Fruit fly (Drosophila melanogaster) whole organism, embryonic: ENCODE results near the gene Agpat2.

ENCODE experiments used
- Adf1 ChIP-seq: fragments of 200-800 bp; sonication (Bioruptor generic); IDR thresholded peaks from 2 replicates; pipeline ENCODE4 v1.3.6; 2022; ENCODE audit warnings: missing biosample characterization, missing genetic modification characterization
- CG10431 ChIP-seq: fragments of 200-800 bp; sonication (Bioruptor generic); optimal IDR thresholded peaks from 3 replicates; lab custom pipeline; 2018; ENCODE audit warnings: missing biosample characterization, mild to moderate bottlenecking, missing genetic modification characterization
- CG11696 ChIP-seq: fragments of 200-800 bp; sonication (Bioruptor generic); IDR thresholded peaks from 2 replicates; pipeline ENCODE4 v1.3.6; 2022; ENCODE audit warnings: missing biosample characterization, missing genetic modification characterization
- CG4820 ChIP-seq: fragments of 200-800 bp; sonication (Bioruptor generic); optimal IDR thresholded peaks from 3 replicates; lab custom pipeline; 2016; ENCODE audit warnings: missing biosample characterization, missing genetic modification characterization
- CG7987 ChIP-seq: fragments of 200-800 bp; sonication (Bioruptor generic); optimal IDR thresholded peaks from 2 replicates; lab custom pipeline; 2018; ENCODE audit warnings: missing biosample characterization, mild to moderate bottlenecking, missing genetic modification characterization, moderate library complexity
- CG9932 ChIP-seq: fragments of 200-800 bp; sonication (Bioruptor generic); IDR thresholded peaks from 2 replicates; pipeline ENCODE4 v1.3.6; 2022; ENCODE audit warnings: missing biosample characterization, missing genetic modification characterization
- Drgx ChIP-seq: fragments of 200-800 bp; sonication (Bioruptor generic); IDR thresholded peaks from 2 replicates; pipeline ENCODE4 v1.3.6; 2022; ENCODE audit warnings: missing biosample characterization, missing genetic modification characterization
- Six4 ChIP-seq: fragments of 200-800 bp; sonication (Bioruptor generic); optimal IDR thresholded peaks from 2 replicates; lab custom pipeline; 2016; ENCODE audit warnings: missing biosample characterization, missing genetic modification characterization
- ab ChIP-seq: fragments of 200-800 bp; sonication (Bioruptor generic); optimal IDR thresholded peaks from 2 replicates; lab custom pipeline; 2016; ENCODE audit warnings: missing biosample characterization, missing genetic modification characterization
- jumu ChIP-seq: fragments of 200-800 bp; sonication (Bioruptor generic); optimal IDR thresholded peaks from 3 replicates; lab custom pipeline; 2016; ENCODE audit warnings: missing biosample characterization, missing genetic modification characterization
- luna ChIP-seq: fragments of 200-800 bp; sonication (Bioruptor generic); optimal IDR thresholded peaks from 2 replicates; lab custom pipeline; 2016; ENCODE audit warnings: missing biosample characterization, missing genetic modification characterization
- pb ChIP-seq: fragments of 200-800 bp; sonication (Bioruptor generic); optimal IDR thresholded peaks from 3 replicates; lab custom pipeline; 2016; ENCODE audit warnings: missing biosample characterization, missing genetic modification characterization
- tna ChIP-seq: fragments of 200-800 bp; sonication (Bioruptor generic); IDR thresholded peaks from 2 replicates; pipeline ENCODE4 v1.3.6; 2022; ENCODE audit warnings: missing biosample characterization, missing genetic modification characterization; ENCODE audit not compliant: partially characterized antibody
- wek ChIP-seq: fragments of 200-800 bp; sonication (Bioruptor generic); optimal IDR thresholded peaks from 3 replicates; lab custom pipeline; 2018; ENCODE audit warnings: missing biosample characterization, mild to moderate bottlenecking, missing genetic modification characterization, moderate library complexity

DNA sequence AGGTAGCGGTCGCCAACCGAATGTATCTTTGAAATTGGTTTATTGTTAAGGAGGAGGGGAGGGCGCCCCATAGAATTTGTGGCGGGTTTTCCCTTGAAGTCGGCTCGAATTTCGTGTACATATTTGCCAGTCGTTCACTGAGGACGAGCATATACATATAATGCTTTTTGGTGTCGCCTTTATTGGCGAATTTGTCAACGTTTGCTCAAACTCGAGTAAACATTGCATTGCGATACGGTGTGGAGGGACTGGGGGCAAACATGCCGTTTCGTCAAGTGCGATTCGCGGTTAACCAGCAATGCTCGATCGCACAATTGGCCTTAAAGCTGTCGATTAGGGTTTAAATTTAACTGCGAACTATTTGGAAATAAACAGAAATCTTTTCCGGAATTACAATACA is 46.2 kb downstream of the Agpat2 start:
- TF ChIP-seq CG9932 (GFP tag; lab: Robert Waterston, UW) (no peak), wek (GFP tag; lab: Kevin White, UChicago) (no peak), Drgx (GFP tag; lab: Robert Waterston, UW) (no peak), pb (no peak), CG4820 (no peak), CG7987 (GFP tag; lab: Kevin White, UChicago) (no peak), Adf1 (GFP tag; lab: Robert Waterston, UW) (no peak), luna (GFP tag; lab: Kevin White, UChicago) (no peak), Six4 (GFP tag; lab: Kevin White, UChicago) (no peak), CG11696 (no peak), tna (no peak), jumu (GFP tag; lab: Kevin White, UChicago) (no peak), ab (GFP tag; lab: Kevin White, UChicago) (no peak), CG10431 (GFP tag; lab: Kevin White, UChicago) (no peak)
